Worm (Caenorhabditis elegans) whole organism, L2 larva: Measurements from ENCODE around the gene W02D7.5.

Experiments used
- C34F6.9 ChIP-seq: fragments of 150-350 bp; optimal IDR thresholded peaks from 2 replicates; lab custom pipeline; 2014; ENCODE audit warnings: missing biosample characterization, missing genetic modification characterization
- F13H6.1 ChIP-seq: sonication (generic microtip); optimal IDR thresholded peaks from 2 replicates; lab custom pipeline; 2016; ENCODE audit warnings: missing genetic modification characterization, missing compliant biosample characterization
- R02D3.7 ChIP-seq: fragments of 150-350 bp; optimal IDR thresholded peaks from 2 replicates; lab custom pipeline; 2014; ENCODE audit warnings: missing biosample characterization, missing genetic modification characterization
- Y55F3AM.14 ChIP-seq: fragments of 200-800 bp; sonication (Bioruptor generic); optimal IDR thresholded peaks from 2 replicates; lab custom pipeline; 2018; ENCODE audit warnings: mild to moderate bottlenecking, missing genetic modification characterization, missing compliant biosample characterization
- ZK546.5 ChIP-seq: sonication (generic microtip); optimal IDR thresholded peaks from 2 replicates; lab custom pipeline; 2017; ENCODE audit warnings: missing biosample characterization, missing genetic modification characterization
- alr-1 ChIP-seq: fragments of 150-350 bp; optimal IDR thresholded peaks from 2 replicates; lab custom pipeline; 2014; ENCODE audit warnings: missing biosample characterization, missing genetic modification characterization
- aly-2 ChIP-seq: fragments of 150-350 bp; optimal IDR thresholded peaks from 2 replicates; lab custom pipeline; 2014; ENCODE audit warnings: missing biosample characterization, missing genetic modification characterization
- ama-1 ChIP-seq: fragments of 150-350 bp; optimal IDR thresholded peaks from 2 replicates; lab custom pipeline; 2018; ENCODE audit warnings: inconsistent platforms
- ceh-16 ChIP-seq: fragments of 150-350 bp; optimal IDR thresholded peaks from 2 replicates; lab custom pipeline; 2014; ENCODE audit warnings: missing biosample characterization, missing genetic modification characterization
- ceh-82 ChIP-seq: fragments of 150-350 bp; optimal IDR thresholded peaks from 2 replicates; lab custom pipeline; 2014; ENCODE audit warnings: missing biosample characterization, missing genetic modification characterization
- crh-2 ChIP-seq: sonication (generic microtip); optimal IDR thresholded peaks from 2 replicates; lab custom pipeline; 2017; ENCODE audit warnings: missing biosample characterization, missing genetic modification characterization
- dmd-4 ChIP-seq: sonication (generic microtip); optimal IDR thresholded peaks from 2 replicates; lab custom pipeline; 2017; ENCODE audit warnings: missing biosample characterization, missing genetic modification characterization
- fos-1 ChIP-seq: fragments of 150-350 bp; optimal IDR thresholded peaks from 2 replicates; lab custom pipeline; 2014; ENCODE audit warnings: missing biosample characterization, missing genetic modification characterization
- gmeb-1 ChIP-seq: fragments of 150-350 bp; optimal IDR thresholded peaks from 2 replicates; lab custom pipeline; 2014; ENCODE audit warnings: missing biosample characterization, missing genetic modification characterization
- lin-39 ChIP-seq: fragments of 150-350 bp; optimal IDR thresholded peaks from 2 replicates; lab custom pipeline; 2014; ENCODE audit warnings: missing biosample characterization, missing genetic modification reagents, missing genetic modification characterization
- lsy-2 ChIP-seq, 2 experiments: fragments of 150-350 bp in 1 of 2; sonication (generic microtip) in 1 of 2; optimal IDR thresholded peaks; 2 replicates each; lab custom pipeline; 2014 to 2017; ENCODE audit warnings: missing biosample characterization in 2 of 2, missing genetic modification characterization in 2 of 2
- mab-5 ChIP-seq: fragments of 150-350 bp; optimal IDR thresholded peaks from 2 replicates; lab custom pipeline; 2014; ENCODE audit warnings: missing biosample characterization, missing genetic modification characterization
- mbf-1 ChIP-seq: sonication (generic microtip); optimal IDR thresholded peaks from 2 replicates; lab custom pipeline; 2017; ENCODE audit warnings: missing biosample characterization, missing genetic modification characterization
- nhr-10 ChIP-seq: sonication (generic microtip); optimal IDR thresholded peaks from 2 replicates; lab custom pipeline; 2017; ENCODE audit warnings: missing biosample characterization, missing genetic modification characterization
- nhr-129 ChIP-seq: fragments of 150-350 bp; optimal IDR thresholded peaks from 2 replicates; lab custom pipeline; 2014; ENCODE audit warnings: missing biosample characterization, missing genetic modification characterization
- nhr-21 ChIP-seq: fragments of 150-350 bp; optimal IDR thresholded peaks from 2 replicates; lab custom pipeline; 2014; ENCODE audit warnings: missing biosample characterization, missing genetic modification characterization
- nhr-23 ChIP-seq: fragments of 150-350 bp; optimal IDR thresholded peaks from 2 replicates; lab custom pipeline; 2014; ENCODE audit warnings: missing biosample characterization, missing genetic modification reagents, missing genetic modification characterization
- nhr-237 ChIP-seq: fragments of 150-350 bp; optimal IDR thresholded peaks from 2 replicates; lab custom pipeline; 2014; ENCODE audit warnings: missing biosample characterization, missing genetic modification characterization
- nhr-25 ChIP-seq: fragments of 150-350 bp; sonication (generic microtip); optimal IDR thresholded peaks from 3 replicates; lab custom pipeline; 2014; ENCODE audit warnings: missing biosample characterization, missing genetic modification characterization
- nhr-6 ChIP-seq: fragments of 150-350 bp; optimal IDR thresholded peaks from 2 replicates; lab custom pipeline; 2014; ENCODE audit warnings: missing biosample characterization, missing genetic modification characterization
- nhr-77 ChIP-seq: fragments of 150-350 bp; optimal IDR thresholded peaks from 2 replicates; lab custom pipeline; 2014; ENCODE audit warnings: missing biosample characterization, missing genetic modification characterization
- peb-1 ChIP-seq: fragments of 150-350 bp; optimal IDR thresholded peaks from 2 replicates; lab custom pipeline; 2014; ENCODE audit warnings: missing biosample characterization, missing genetic modification characterization
- skn-1 ChIP-seq: sonication (generic microtip); optimal IDR thresholded peaks from 2 replicates; lab custom pipeline; 2017; ENCODE audit warnings: missing biosample characterization, missing genetic modification characterization
- sma-3 ChIP-seq: sonication (generic microtip); optimal IDR thresholded peaks from 2 replicates; lab custom pipeline; 2016; ENCODE audit warnings: missing genetic modification reagents, missing genetic modification characterization, missing compliant biosample characterization
- sma-9 ChIP-seq, 2 experiments: fragments of 150-350 bp in 1 of 2; sonication (generic microtip) in 1 of 2; optimal IDR thresholded peaks; 2 replicates each; lab custom pipeline; 2014 to 2016; ENCODE audit warnings: missing genetic modification characterization in 2 of 2, mild to moderate bottlenecking in 1 of 2, missing biosample characterization in 1 of 2, missing compliant biosample characterization in 1 of 2, missing genetic modification reagents in 1 of 2, moderate library complexity in 1 of 2
- snpc-4 ChIP-seq: fragments of 150-350 bp; optimal IDR thresholded peaks from 2 replicates; lab custom pipeline; 2014; ENCODE audit warnings: missing biosample characterization, missing genetic modification characterization
- unc-39 ChIP-seq: fragments of 150-350 bp; optimal IDR thresholded peaks from 2 replicates; lab custom pipeline; 2014; ENCODE audit warnings: missing biosample characterization, missing genetic modification characterization
- unc-62 ChIP-seq: fragments of 150-350 bp; optimal IDR thresholded peaks from 2 replicates; lab custom pipeline; 2014; ENCODE audit warnings: missing biosample characterization, missing genetic modification reagents, missing genetic modification characterization
- ztf-1 ChIP-seq: fragments of 200-800 bp; sonication (Bioruptor generic); conservative IDR thresholded peaks from 2 replicates; pipeline ENCODE4 v1.3.6; 2022; ENCODE audit warnings: missing genetic modification characterization, missing compliant biosample characterization
- ztf-11 ChIP-seq: sonication (generic microtip); optimal IDR thresholded peaks from 2 replicates; lab custom pipeline; 2017; ENCODE audit warnings: missing biosample characterization, missing genetic modification characterization

Gene W02D7.5

ce11 chrV:8266232-8266631 is 32.8 kb downstream of the W02D7.5 start, which contains the start of gene F21F8.5:
Gene F21F8.5, minus strand, starts transcription at chrV:8266332.
- TF ChIP-seq nhr-6 (tag; lab: Kevin White, UChicago) (no peak), nhr-237 (tag; lab: Kevin White, UChicago) (no peak), ztf-1 (GFP tag; lab: Robert Waterston, UW) (no peak), C34F6.9 (tag; lab: Kevin White, UChicago) (no peak), skn-1 (tag; lab: Kevin White, UChicago) (no peak)

- TF ChIP-seq ztf-11 (tag; lab: Kevin White, UChicago) (no peak), nhr-23 (tag; lab: Kevin White, UChicago) (no peak), ceh-82 (tag; lab: Kevin White, UChicago) (no peak), nhr-77 (tag; lab: Kevin White, UChicago) (no peak), fos-1 (no peak), sma-9 (GFP tag; optimal IDR thresholded peaks at IDR 0.05; lab: Kevin White, UChicago) (no peak), sma-9 (tag; optimal IDR thresholded peaks at IDR 0.05; lab: Kevin White, UChicago) (no peak), peb-1 (tag; lab: Kevin White, UChicago) (no peak), Y55F3AM.14 (no peak), gmeb-1 (tag; lab: Kevin White, UChicago) (no peak), alr-1 (tag; lab: Kevin White, UChicago) (no peak), sma-3 (GFP tag; lab: Kevin White, UChicago) (no peak), mbf-1 (no peak), snpc-4 (tag; lab: Kevin White, UChicago) (no peak), R02D3.7 (tag; lab: Kevin White, UChicago) (no peak), nhr-6 (tag; lab: Kevin White, UChicago) (no peak)
Observed at ce11 chrV:8263941-8264340, 35.1 kb downstream of the W02D7.5 start, which contains the start of gene C16D9.9. Gene C16D9.9, plus strand, starts transcription at chrV:8264241.

- TF ChIP-seq peb-1 (tag; lab: Kevin White, UChicago) (no peak), lsy-2 (tag; optimal IDR thresholded peaks at IDR 0.05; lab: Kevin White, UChicago) (no peak), gmeb-1 (tag; lab: Kevin White, UChicago) (no peak), ZK546.5 (no peak), nhr-237 (tag; lab: Kevin White, UChicago) (no peak), C34F6.9 (tag; lab: Kevin White, UChicago) (no peak), ama-1 (lab: Kevin White, UChicago) (no peak), ceh-16 (tag; lab: Kevin White, UChicago) (no peak), dmd-4 (tag; lab: Kevin White, UChicago) (no peak), Y55F3AM.14 (no peak), F13H6.1 (tag; lab: Kevin White, UChicago) (no peak), nhr-6 (tag; lab: Kevin White, UChicago) (no peak), lin-39 (no peak), sma-3 (GFP tag; lab: Kevin White, UChicago) (no peak), ztf-11 (tag; lab: Kevin White, UChicago) (no peak), sma-9 (GFP tag; optimal IDR thresholded peaks at IDR 0.05; lab: Kevin White, UChicago) (no peak), sma-9 (tag; optimal IDR thresholded peaks at IDR 0.05; lab: Kevin White, UChicago) (no peak), nhr-10 (no peak), aly-2 (no peak), nhr-129 (tag; lab: Kevin White, UChicago) (no peak)
Observed at ce11 chrV:8263466-8263865, 35.6 kb downstream of the W02D7.5 start, which contains the start of gene C16D9.8. Gene C16D9.8, minus strand, starts transcription at chrV:8263566.

- TF ChIP-seq unc-39 (no peak), nhr-129 (tag; lab: Kevin White, UChicago) (no peak), nhr-237 (tag; lab: Kevin White, UChicago) (no peak), C34F6.9 (tag; lab: Kevin White, UChicago) (no peak), ztf-1 (GFP tag; lab: Robert Waterston, UW) (no peak), ceh-16 (tag; lab: Kevin White, UChicago) (no peak), aly-2 (no peak), ama-1 (lab: Kevin White, UChicago) (no peak), F13H6.1 (tag; lab: Kevin White, UChicago) (no peak), nhr-21 (tag; lab: Kevin White, UChicago) (no peak), unc-62 (no peak), nhr-23 (tag; lab: Kevin White, UChicago) (no peak), lin-39 (no peak), nhr-77 (tag; lab: Kevin White, UChicago) (no peak), nhr-25 (tag; lab: Kevin White, UChicago) (no peak), mab-5 (no peak), ZK546.5 (no peak), crh-2 (tag; lab: Kevin White, UChicago) (no peak)
- TF ChIP-seq, all 48 proteins: peak for 0
Observed at ce11 chrV:8262212-8262611, 36.8 kb downstream of the W02D7.5 start.
